Fruit fly (Drosophila melanogaster) whole organism, prepupa: ENCODE data around the gene Rgl.

Experiments used
- CG1621 ChIP-seq: fragments of 200-800 bp; sonication (Bioruptor generic); optimal IDR thresholded peaks from 3 replicates; lab custom pipeline; 2018; ENCODE audit warnings: missing biosample characterization, mild to moderate bottlenecking, missing genetic modification characterization
- CG3919 ChIP-seq: fragments of 200-800 bp; sonication (Bioruptor generic); optimal IDR thresholded peaks from 3 replicates; lab custom pipeline; 2016; ENCODE audit warnings: missing biosample characterization, missing genetic modification characterization
- CG6808 ChIP-seq: fragments of 200-800 bp; sonication (Bioruptor generic); optimal IDR thresholded peaks from 3 replicates; lab custom pipeline; 2017; ENCODE audit warnings: missing biosample characterization, missing genetic modification characterization, mild to moderate bottlenecking, moderate library complexity, missing genetic modification reagents
- Ets21C ChIP-seq: fragments of 200-800 bp; sonication (Bioruptor generic); optimal IDR thresholded peaks from 3 replicates; lab custom pipeline; 2016; ENCODE audit warnings: missing biosample characterization, missing genetic modification characterization
- Lpt ChIP-seq: fragments of 200-800 bp; sonication (Bioruptor generic); optimal IDR thresholded peaks from 3 replicates; lab custom pipeline; 2016; ENCODE audit warnings: missing biosample characterization, missing genetic modification characterization
- Met ChIP-seq: fragments of 200-800 bp; sonication (Bioruptor generic); optimal IDR thresholded peaks from 3 replicates; lab custom pipeline; 2016; ENCODE audit warnings: missing biosample characterization, missing genetic modification characterization
- dsx ChIP-seq: fragments of 200-800 bp; optimal IDR thresholded peaks from 3 replicates; lab custom pipeline; 2019; ENCODE audit warnings: missing biosample characterization, mild to moderate bottlenecking, missing genetic modification characterization, moderate library complexity; ENCODE audit not compliant: poor library complexity, severe bottlenecking
- net ChIP-seq: fragments of 200-800 bp; sonication (Bioruptor generic); optimal IDR thresholded peaks from 3 replicates; lab custom pipeline; 2016; ENCODE audit warnings: missing biosample characterization, missing genetic modification characterization
- vri ChIP-seq: fragments of 200-800 bp; sonication (Bioruptor generic); optimal IDR thresholded peaks from 3 replicates; lab custom pipeline; 2016; ENCODE audit warnings: missing biosample characterization, mild to moderate bottlenecking, missing genetic modification characterization

DNA sequence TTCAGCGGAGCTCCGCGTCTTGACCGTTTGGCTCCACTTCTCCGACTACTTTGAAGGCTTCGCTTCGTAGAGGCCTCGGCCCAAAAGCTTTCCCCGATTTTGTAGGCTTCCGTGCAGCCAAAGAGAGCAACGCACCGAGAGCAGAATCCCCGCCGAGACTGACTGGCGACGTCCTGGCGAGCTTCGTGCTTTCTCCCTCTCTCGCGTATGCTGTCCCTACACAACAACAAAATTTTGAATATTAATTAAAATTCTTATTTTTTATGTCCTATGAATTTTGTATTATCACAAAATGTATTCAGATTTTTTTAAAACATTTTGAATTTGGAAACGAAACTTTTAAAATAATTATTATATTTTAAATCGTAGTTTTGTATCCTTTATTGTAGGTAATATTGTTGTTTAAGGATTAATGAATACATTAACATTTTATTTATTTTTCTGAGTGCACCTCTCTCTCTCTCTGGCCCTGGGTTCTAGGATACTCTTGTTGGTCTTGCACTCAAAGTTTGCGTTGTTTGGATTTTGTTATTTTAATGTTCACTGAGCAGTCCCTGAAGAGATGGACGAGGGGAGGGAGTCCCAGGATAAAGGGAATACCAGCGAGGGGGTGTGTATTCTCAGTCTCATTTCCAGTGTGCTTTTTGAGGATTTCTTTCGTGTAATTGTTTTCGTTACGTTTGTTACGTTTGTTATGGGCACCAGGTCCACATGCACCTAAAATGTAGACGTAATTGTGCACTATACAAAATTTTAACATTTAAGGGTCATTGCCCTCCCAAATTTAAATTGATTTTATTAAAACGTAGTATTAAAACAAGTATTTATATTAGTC is 21.7 kb downstream of the Rgl start, which contains the start of gene dysc:
- TF ChIP-seq Met (no peak), Ets21C (no peak), vri (GFP tag; lab: Kevin White, UChicago) (no peak), net (no peak), Lpt (GFP tag; lab: Kevin White, UChicago) (no peak), CG1621 (tag; lab: Kevin White, UChicago) (no peak), CG6808 (GFP tag; lab: Kevin White, UChicago) (no peak), CG3919 (GFP tag; lab: Kevin White, UChicago) (no peak), dsx (GFP tag; lab: Kevin White, UChicago) (peak; percentile 16)
